Worm (Caenorhabditis elegans) whole organism, L4/young adult: ENCODE measurements around the gene F13D2.1.

Experiments used
- W03F9.2 ChIP-seq: fragments of 150-350 bp; optimal IDR thresholded peaks from 2 replicates; lab custom pipeline; 2014; ENCODE audit warnings: missing biosample characterization, missing genetic modification characterization
- dao-5 ChIP-seq: sonication (generic microtip); optimal IDR thresholded peaks from 2 replicates; lab custom pipeline; 2016; ENCODE audit warnings: missing genotype, missing genetic modification characterization, moderate library complexity, missing compliant biosample characterization

- TF ChIP-seq W03F9.2 (tag; lab: Kevin White, UChicago) (no peak), dao-5 (tag; lab: Kevin White, UChicago) (no peak)
Measured at ce11 chrX:11203773-11204172, 14.4 kb upstream of the F13D2.1 start, which contains the start of gene C34F6.11.
